Worm (Caenorhabditis elegans) whole organism, L2 larva: ENCODE data around the gene H06A10.1.

Source experiments
- R02D3.7 ChIP-seq: fragments of 150-350 bp; optimal IDR thresholded peaks from 2 replicates; lab custom pipeline; 2014; ENCODE audit warnings: missing biosample characterization, missing genetic modification characterization
- ZK546.5 ChIP-seq: sonication (generic microtip); optimal IDR thresholded peaks from 2 replicates; lab custom pipeline; 2017; ENCODE audit warnings: missing biosample characterization, missing genetic modification characterization
- crh-2 ChIP-seq: sonication (generic microtip); optimal IDR thresholded peaks from 2 replicates; lab custom pipeline; 2017; ENCODE audit warnings: missing biosample characterization, missing genetic modification characterization
- lin-13 ChIP-seq: fragments of 150-350 bp; optimal IDR thresholded peaks from 2 replicates; lab custom pipeline; 2014; ENCODE audit warnings: missing biosample characterization, missing genetic modification reagents, missing genetic modification characterization
- lsy-2 ChIP-seq, 2 experiments: fragments of 150-350 bp in 1 of 2; sonication (generic microtip) in 1 of 2; optimal IDR thresholded peaks; 2 replicates each; lab custom pipeline; 2014 to 2017; ENCODE audit warnings: missing biosample characterization in 2 of 2, missing genetic modification characterization in 2 of 2
- zag-1 ChIP-seq: fragments of 150-350 bp; optimal IDR thresholded peaks from 2 replicates; lab custom pipeline; 2014; ENCODE audit warnings: missing biosample characterization, missing genetic modification characterization
- ztf-1 ChIP-seq: fragments of 200-800 bp; sonication (Bioruptor generic); conservative IDR thresholded peaks from 2 replicates; pipeline ENCODE4 v1.3.6; 2022; ENCODE audit warnings: missing genetic modification characterization, missing compliant biosample characterization

DNA sequence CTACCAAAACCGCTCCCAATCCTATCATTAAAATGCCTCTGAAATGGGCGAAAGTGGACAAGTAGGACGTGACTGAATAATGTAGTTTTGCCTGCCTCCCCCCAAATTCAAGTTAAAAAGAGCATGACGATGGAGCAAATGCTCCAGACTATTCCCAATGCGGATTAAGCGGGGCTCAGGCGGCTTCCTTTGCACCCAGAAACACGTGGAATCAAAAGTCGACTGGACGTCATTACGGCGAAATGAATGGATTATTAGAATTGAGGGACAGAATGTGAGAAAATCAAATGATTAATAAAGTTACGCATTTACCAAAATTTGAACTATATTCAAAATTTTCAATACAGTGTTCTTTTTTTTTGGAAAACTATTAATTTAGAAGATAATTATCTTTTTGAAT, 7.4 kb upstream of the H06A10.1 start:
- TF ChIP-seq ZK546.5 (tag; lab: Kevin White, UChicago) (no peak), zag-1 (tag; lab: Kevin White, UChicago) (no peak), lin-13 (no peak), lsy-2 (tag; optimal IDR thresholded peaks at IDR 0.05; lab: Kevin White, UChicago) (peak in 1 of 2 experiments; percentile 6), R02D3.7 (tag; lab: Kevin White, UChicago) (no peak), crh-2 (peak; percentile 35), ztf-1 (GFP tag; lab: Robert Waterston, UW) (no peak)
